Worm (Caenorhabditis elegans) whole organism, mixed stage, embryonic: ENCODE results near the gene F27C8.3.

Source experiments
- blmp-1 ChIP-seq: fragments of 150-350 bp; optimal IDR thresholded peaks from 2 replicates; lab custom pipeline; 2014; ENCODE audit warnings: missing biosample characterization, missing genetic modification characterization
- ces-1 ChIP-seq: fragments of 150-350 bp; optimal IDR thresholded peaks from 2 replicates; lab custom pipeline; 2014; ENCODE audit warnings: missing biosample characterization, missing genetic modification reagents, missing genetic modification characterization
- lin-32 ChIP-seq: fragments of 200-800 bp; sonication (Bioruptor generic); optimal IDR thresholded peaks from 2 replicates; lab custom pipeline; 2018; ENCODE audit warnings: mild to moderate bottlenecking, missing genetic modification characterization, missing compliant biosample characterization
- mab-5 ChIP-seq: fragments of 150-350 bp; optimal IDR thresholded peaks from 2 replicates; lab custom pipeline; 2014; ENCODE audit warnings: missing biosample characterization, missing genetic modification characterization
- pha-4 ChIP-seq: fragments of 150-350 bp; optimal IDR thresholded peaks from 2 replicates; lab custom pipeline; 2018; ENCODE audit warnings: missing biosample characterization, missing genetic modification reagents, missing genetic modification characterization
- snpc-4 ChIP-seq: fragments of 150-350 bp; optimal IDR thresholded peaks from 2 replicates; lab custom pipeline; 2014; ENCODE audit warnings: missing biosample characterization, missing genetic modification characterization
- unc-120 ChIP-seq: sonication (generic microtip); optimal IDR thresholded peaks from 2 replicates; lab custom pipeline; 2017; ENCODE audit warnings: missing genetic modification characterization, missing compliant biosample characterization; ENCODE audit not compliant: poor library complexity, severe bottlenecking
- unc-62 ChIP-seq: fragments of 150-350 bp; optimal IDR thresholded peaks from 2 replicates; lab custom pipeline; 2014; ENCODE audit warnings: missing biosample characterization, missing genetic modification reagents, missing genetic modification characterization

- TF ChIP-seq unc-62 (GFP tag; lab: Kevin White, UChicago) (no peak), unc-120 (tag; lab: Kevin White, UChicago) (no peak), ces-1 (GFP tag; lab: Kevin White, UChicago) (no peak), lin-32 (no peak), blmp-1 (tag; lab: Kevin White, UChicago) (no peak), snpc-4 (tag; lab: Kevin White, UChicago) (no peak), pha-4 (tag; lab: Kevin White, UChicago) (no peak), mab-5 (tag; lab: Kevin White, UChicago) (no peak)
These were observed 18.4 kb upstream of the F27C8.3 start for ce11 chrIV:9614060-9614459.
